Fruit fly (Drosophila melanogaster): ENCODE results near the gene elB.

DNA sequence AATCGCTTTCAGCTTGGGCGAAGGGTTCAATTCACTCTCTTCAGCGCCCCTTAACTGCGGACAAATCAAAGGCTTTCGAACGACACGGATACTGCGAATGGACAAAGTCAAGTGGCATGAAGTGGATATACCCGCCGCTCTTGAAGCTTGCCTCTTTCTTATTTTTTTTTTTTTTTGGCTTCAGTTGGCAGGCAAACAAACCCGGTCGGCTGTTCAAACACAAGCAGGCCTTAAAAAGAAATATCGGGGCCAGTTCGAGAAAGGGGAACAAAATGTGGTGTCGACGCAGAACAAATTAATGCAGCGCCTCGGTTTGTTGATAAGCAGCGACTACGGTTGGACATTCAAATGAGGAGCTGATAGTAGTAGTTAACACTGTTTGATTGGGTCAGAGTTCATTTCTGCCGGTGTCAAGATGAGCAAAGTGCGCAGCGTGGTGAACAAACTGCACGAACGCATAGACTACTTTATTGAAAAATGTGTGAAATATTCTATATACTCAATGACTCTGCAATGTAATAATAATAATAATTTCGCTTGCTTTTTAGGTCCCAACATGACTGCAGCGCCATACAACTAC lies 52.5 kb downstream of the elB start:
- TF ChIP-seq CG8478 (optimal IDR thresholded peaks at IDR 0.05) (no peak), CTCF (optimal IDR thresholded peaks at IDR 0.05) (no peak)

Measured in S2 (cell line).